Fruit fly (Drosophila melanogaster) whole organism, embryonic: ENCODE data around the gene Mettl4.
A peak's percentile ranks its signal among the peaks of the same experiment; 100 is the strongest.

Experiments used
- Adf1 ChIP-seq: fragments of 200-800 bp; sonication (Bioruptor generic); IDR thresholded peaks from 2 replicates; pipeline ENCODE4 v1.3.6; 2022; ENCODE audit warnings: missing biosample characterization, missing genetic modification characterization
- CG10267 ChIP-seq: fragments of 200-800 bp; sonication (Bioruptor generic); optimal IDR thresholded peaks from 2 replicates; lab custom pipeline; 2018; ENCODE audit warnings: missing biosample characterization, mild to moderate bottlenecking, missing genetic modification characterization, moderate library complexity
- CG11456 ChIP-seq: fragments of 200-800 bp; sonication (Bioruptor generic); IDR thresholded peaks from 3 replicates; pipeline ENCODE4 v1.3.6; 2022; ENCODE audit warnings: missing biosample characterization, missing genetic modification characterization
- CG17385 ChIP-seq: fragments of 200-800 bp; sonication (Bioruptor generic); optimal IDR thresholded peaks from 3 replicates; lab custom pipeline; 2018; ENCODE audit warnings: missing biosample characterization, mild to moderate bottlenecking, missing genetic modification characterization
- CG18599 ChIP-seq: fragments of 200-800 bp; sonication (Bioruptor generic); optimal IDR thresholded peaks from 3 replicates; lab custom pipeline; 2017; ENCODE audit warnings: missing biosample characterization, missing genetic modification characterization, mild to moderate bottlenecking, moderate library complexity, missing genetic modification reagents
- CG18764 ChIP-seq: fragments of 200-800 bp; sonication (Bioruptor generic); optimal IDR thresholded peaks from 3 replicates; lab custom pipeline; 2016; ENCODE audit warnings: missing biosample characterization, missing genetic modification characterization
- CG2120 ChIP-seq: fragments of 200-800 bp; sonication (Bioruptor generic); optimal IDR thresholded peaks from 3 replicates; lab custom pipeline; 2016; ENCODE audit warnings: missing biosample characterization, missing genetic modification characterization
- CG2129 ChIP-seq: fragments of 200-800 bp; sonication (Bioruptor generic); IDR thresholded peaks from 2 replicates; pipeline ENCODE4 v1.3.6; 2022; ENCODE audit warnings: missing biosample characterization, missing genetic modification characterization; ENCODE audit not compliant: partially characterized antibody
- CG2875 ChIP-seq: fragments of 200-800 bp; sonication (Bioruptor generic); optimal IDR thresholded peaks from 2 replicates; lab custom pipeline; 2017; ENCODE audit warnings: missing biosample characterization, mild to moderate bottlenecking, missing genetic modification characterization, missing genetic modification reagents
- CG33213 ChIP-seq: fragments of 200-800 bp; sonication (Bioruptor generic); optimal IDR thresholded peaks from 3 replicates; lab custom pipeline; 2016; ENCODE audit warnings: missing biosample characterization, missing genetic modification characterization
- CG4617 ChIP-seq: fragments of 200-800 bp; sonication (Bioruptor generic); optimal IDR thresholded peaks from 3 replicates; lab custom pipeline; 2016; ENCODE audit warnings: missing biosample characterization, missing genetic modification characterization, borderline replicate concordance
- CG6272 ChIP-seq: fragments of 200-800 bp; sonication (Bioruptor generic); IDR thresholded peaks from 2 replicates; pipeline ENCODE4 v1.3.6; 2022; ENCODE audit warnings: missing biosample characterization, missing genetic modification characterization
- CG7987 ChIP-seq: fragments of 200-800 bp; sonication (Bioruptor generic); optimal IDR thresholded peaks from 2 replicates; lab custom pipeline; 2018; ENCODE audit warnings: missing biosample characterization, mild to moderate bottlenecking, missing genetic modification characterization, moderate library complexity
- CG8924 ChIP-seq: fragments of 200-800 bp; optimal IDR thresholded peaks from 3 replicates; lab custom pipeline; 2019; ENCODE audit warnings: missing biosample characterization, mild to moderate bottlenecking, missing genetic modification characterization, moderate library complexity
- CG9876 ChIP-seq: fragments of 200-800 bp; sonication (Bioruptor generic); optimal IDR thresholded peaks from 2 replicates; lab custom pipeline; 2016; ENCODE audit warnings: missing biosample characterization, missing genetic modification characterization
- CG9932 ChIP-seq: fragments of 200-800 bp; sonication (Bioruptor generic); IDR thresholded peaks from 2 replicates; pipeline ENCODE4 v1.3.6; 2022; ENCODE audit warnings: missing biosample characterization, missing genetic modification characterization
- Deaf1 ChIP-seq: fragments of 200-800 bp; optimal IDR thresholded peaks from 3 replicates; lab custom pipeline; 2019; ENCODE audit warnings: missing biosample characterization, mild to moderate bottlenecking, missing genetic modification characterization, moderate library complexity
- Doc2 ChIP-seq: fragments of 200-800 bp; sonication (Bioruptor generic); IDR thresholded peaks from 2 replicates; pipeline ENCODE4 v1.3.6; 2022; ENCODE audit warnings: missing biosample characterization, missing genetic modification characterization
- Doc3 ChIP-seq: fragments of 200-800 bp; sonication (Bioruptor generic); IDR thresholded peaks from 3 replicates; pipeline ENCODE4 v1.3.6; 2022; ENCODE audit warnings: missing biosample characterization, missing genetic modification characterization; ENCODE audit not compliant: partially characterized antibody
- HLH4C ChIP-seq: fragments of 200-800 bp; sonication (Bioruptor generic); IDR thresholded peaks from 3 replicates; pipeline ENCODE4 v1.3.6; 2022; ENCODE audit warnings: missing biosample characterization, missing genetic modification characterization; ENCODE audit not compliant: partially characterized antibody
- Hr51 ChIP-seq, 2 experiments: fragments of 200-800 bp; sonication (Bioruptor generic); optimal IDR thresholded peaks; 2 replicates in 1 of 2; 3 replicates in 1 of 2; lab custom pipeline; 2016 to 2018; ENCODE audit warnings: missing biosample characterization in 2 of 2, missing genetic modification characterization in 2 of 2, mild to moderate bottlenecking in 1 of 2, moderate library complexity in 1 of 2
- MBD-R2 ChIP-seq: fragments of 200-800 bp; sonication (Bioruptor generic); IDR thresholded peaks from 2 replicates; pipeline ENCODE4 v1.3.6; 2022; ENCODE audit warnings: missing biosample characterization, missing genetic modification characterization
- MESR4 ChIP-seq: fragments of 200-800 bp; sonication (Bioruptor generic); optimal IDR thresholded peaks from 2 replicates; lab custom pipeline; 2018; ENCODE audit warnings: missing biosample characterization, mild to moderate bottlenecking, missing genetic modification characterization, moderate library complexity
- Nf-YA ChIP-seq: fragments of 200-800 bp; sonication (Bioruptor generic); IDR thresholded peaks from 2 replicates; pipeline ENCODE4 v1.3.6; 2022; ENCODE audit warnings: missing biosample characterization, missing genetic modification characterization
- PHDP ChIP-seq: fragments of 200-800 bp; sonication (Bioruptor generic); optimal IDR thresholded peaks from 3 replicates; lab custom pipeline; 2018; ENCODE audit warnings: missing biosample characterization, mild to moderate bottlenecking, missing genetic modification characterization, moderate library complexity
- Pdp1 ChIP-seq, 2 experiments: fragments of 200-800 bp; sonication (Bioruptor generic); optimal IDR thresholded peaks; 3 replicates each; lab custom pipeline; 2016; ENCODE audit warnings: missing biosample characterization in 2 of 2, missing genetic modification characterization in 2 of 2, mild to moderate bottlenecking in 1 of 2, moderate library complexity in 1 of 2
- ase ChIP-seq: fragments of 200-800 bp; sonication (Bioruptor generic); IDR thresholded peaks from 3 replicates; pipeline ENCODE4 v1.3.6; 2022; ENCODE audit warnings: missing biosample characterization, missing genetic modification characterization
- bbx ChIP-seq: fragments of 200-800 bp; sonication (Bioruptor generic); IDR thresholded peaks from 2 replicates; pipeline ENCODE4 v1.3.6; 2022; ENCODE audit warnings: missing biosample characterization, missing genetic modification characterization; ENCODE audit not compliant: partially characterized antibody
- bsh ChIP-seq, 2 experiments: fragments of 200-800 bp; sonication (Bioruptor generic); optimal IDR thresholded peaks; 2 replicates each; lab custom pipeline; 2017 to 2018; ENCODE audit warnings: mild to moderate bottlenecking in 2 of 2, missing biosample characterization in 2 of 2, missing genetic modification characterization in 2 of 2, moderate library complexity in 1 of 2
- caup ChIP-seq: fragments of 200-800 bp; sonication (Bioruptor generic); optimal IDR thresholded peaks from 3 replicates; lab custom pipeline; 2017; ENCODE audit warnings: missing biosample characterization, mild to moderate bottlenecking, missing genetic modification characterization, moderate library complexity; ENCODE audit not compliant: severe bottlenecking
- chinmo ChIP-seq: fragments of 200-800 bp; sonication (Bioruptor generic); IDR thresholded peaks from 4 replicates; pipeline ENCODE4 v1.3.6; 2022; ENCODE audit warnings: missing biosample characterization, missing genetic modification characterization; ENCODE audit not compliant: partially characterized antibody
- cwo ChIP-seq: fragments of 200-800 bp; sonication (Bioruptor generic); optimal IDR thresholded peaks from 3 replicates; lab custom pipeline; 2017; ENCODE audit warnings: missing biosample characterization, missing genetic modification characterization, mild to moderate bottlenecking, moderate library complexity, missing genetic modification reagents
- dan ChIP-seq: fragments of 200-800 bp; sonication (Bioruptor generic); IDR thresholded peaks from 2 replicates; pipeline ENCODE4 v1.3.6; 2022; ENCODE audit warnings: missing biosample characterization, missing genetic modification characterization
- danr ChIP-seq: fragments of 200-800 bp; sonication (Bioruptor generic); IDR thresholded peaks from 2 replicates; pipeline ENCODE4 v1.3.6; 2022; ENCODE audit warnings: missing biosample characterization, missing genetic modification characterization
- dati ChIP-seq: fragments of 200-800 bp; sonication (Bioruptor generic); IDR thresholded peaks from 2 replicates; pipeline ENCODE4 v1.3.6; 2022; ENCODE audit warnings: missing biosample characterization, missing genetic modification characterization
- dm ChIP-seq: fragments of 200-800 bp; sonication (Bioruptor generic); optimal IDR thresholded peaks from 3 replicates; lab custom pipeline; 2016; ENCODE audit warnings: missing biosample characterization, missing genetic modification characterization
- ftz-f1 ChIP-seq: fragments of 200-800 bp; sonication (Bioruptor generic); optimal IDR thresholded peaks from 2 replicates; lab custom pipeline; 2016; ENCODE audit warnings: missing biosample characterization, missing genetic modification characterization
- onecut ChIP-seq: fragments of 200-800 bp; sonication (Bioruptor generic); IDR thresholded peaks from 2 replicates; pipeline ENCODE4 v1.3.6; 2022; ENCODE audit warnings: missing biosample characterization, missing genetic modification characterization
- pita ChIP-seq: fragments of 200-800 bp; sonication (Bioruptor generic); optimal IDR thresholded peaks from 2 replicates; lab custom pipeline; 2017; ENCODE audit warnings: missing biosample characterization, mild to moderate bottlenecking, missing genetic modification characterization
- ro ChIP-seq: fragments of 200-800 bp; sonication (Bioruptor generic); IDR thresholded peaks from 2 replicates; pipeline ENCODE4 v1.3.6; 2022; ENCODE audit warnings: missing biosample characterization, missing genetic modification characterization
- scrt ChIP-seq: fragments of 200-800 bp; sonication (Bioruptor generic); optimal IDR thresholded peaks from 2 replicates; lab custom pipeline; 2018; ENCODE audit warnings: missing biosample characterization, mild to moderate bottlenecking, missing genetic modification characterization, moderate library complexity
- sob ChIP-seq: fragments of 200-800 bp; sonication (Bioruptor generic); IDR thresholded peaks from 2 replicates; pipeline ENCODE4 v1.3.6; 2022; ENCODE audit warnings: missing biosample characterization, missing genetic modification characterization
- sqz ChIP-seq: fragments of 200-800 bp; sonication (Bioruptor generic); optimal IDR thresholded peaks from 3 replicates; lab custom pipeline; 2018; ENCODE audit warnings: missing biosample characterization, mild to moderate bottlenecking, missing genetic modification characterization
- tgo ChIP-seq: fragments of 200-800 bp; sonication (Bioruptor generic); IDR thresholded peaks from 3 replicates; pipeline ENCODE4 v1.3.6; 2022; ENCODE audit warnings: missing biosample characterization, missing genetic modification characterization
- vvl ChIP-seq: fragments of 200-800 bp; sonication (Bioruptor generic); IDR thresholded peaks from 2 replicates; pipeline ENCODE4 v1.3.6; 2022; ENCODE audit warnings: missing biosample characterization, missing genetic modification characterization
- wdn ChIP-seq: fragments of 200-800 bp; sonication (Bioruptor generic); IDR thresholded peaks from 2 replicates; pipeline ENCODE4 v1.3.6; 2022; ENCODE audit warnings: missing biosample characterization, missing genetic modification characterization
- zen ChIP-seq: fragments of 200-800 bp; sonication (Bioruptor generic); optimal IDR thresholded peaks from 3 replicates; lab custom pipeline; 2018; ENCODE audit warnings: missing biosample characterization, mild to moderate bottlenecking, missing genetic modification characterization, moderate library complexity

The Mettl4 gene

dm6 chr3R:16630564-16630963 is 20.4 kb downstream of the Mettl4 start (continued):
- TF ChIP-seq danr (no peak), CG9932 (GFP tag; lab: Robert Waterston, UW) (no peak), bbx (GFP tag; lab: Robert Waterston, UW) (no peak)

dm6 chr3R:16626899-16627432 is 24.0 kb downstream of the Mettl4 start:
- TF ChIP-seq CG2875 = no peak
- no peak for TF ChIP-seq CG33213 (GFP tag; lab: Kevin White, UChicago)
- TF ChIP-seq CG18764 (GFP tag; lab: Kevin White, UChicago) = no peak
- TF ChIP-seq Doc2 (GFP tag; lab: Robert Waterston, UW) = no peak
- TF ChIP-seq Nf-YA (GFP tag; lab: Robert Waterston, UW) = 0 out of 2 replicates have a peak, but pooled peaks have one; percentile 36
- TF ChIP-seq sqz (GFP tag; lab: Kevin White, UChicago) = peak; percentile 8
- TF ChIP-seq Pdp1 (GFP tag; optimal IDR thresholded peaks at IDR 0.05; lab: Kevin White, UChicago) = peak in 1 of 2 experiments; percentile 24
- TF ChIP-seq scrt = peak; percentile 62
- TF ChIP-seq MBD-R2 (GFP tag; lab: Robert Waterston, UW) = peak; percentile 20; the same call in 1 of the 2 replicates
- no peak for TF ChIP-seq CG4617 (GFP tag; lab: Kevin White, UChicago)
- 0 out of 2 replicates have a peak, but pooled peaks have one; percentile 19 for TF ChIP-seq Adf1
- TF ChIP-seq Deaf1 = no peak
- TF ChIP-seq CG8924 = no peak
- no peak for TF ChIP-seq CG11456 (GFP tag; lab: Robert Waterston, UW)
- TF ChIP-seq vvl = peak; percentile 65; the same call in 1 of the 2 replicates
- no peak for TF ChIP-seq zen (tag; lab: Kevin White, UChicago)
- no peak for TF ChIP-seq ase (GFP tag; lab: Robert Waterston, UW)
- no peak for TF ChIP-seq CG10267 (tag; lab: Kevin White, UChicago)
- no peak for TF ChIP-seq Hr51 (GFP tag; optimal IDR thresholded peaks at IDR 0.05; lab: Kevin White, UChicago)
- TF ChIP-seq pita (GFP tag; lab: Kevin White, UChicago) = no peak
- TF ChIP-seq chinmo (GFP tag; lab: Robert Waterston, UW) = 0 out of 4 replicates have a peak, but pooled peaks have one; percentile 56
- no peak for TF ChIP-seq CG7987
- no peak for TF ChIP-seq bsh (GFP tag; optimal IDR thresholded peaks at IDR 0.05; lab: Kevin White, UChicago)
- TF ChIP-seq CG9876 (GFP tag; lab: Kevin White, UChicago) = no peak
- no peak for TF ChIP-seq PHDP (tag; lab: Kevin White, UChicago)
- peak; percentile 85 for TF ChIP-seq ftz-f1 (GFP tag; lab: Kevin White, UChicago)
- TF ChIP-seq CG2120 = no peak
- TF ChIP-seq cwo (GFP tag; lab: Kevin White, UChicago) = no peak
- TF ChIP-seq onecut (GFP tag; lab: Robert Waterston, UW) = peak; percentile 82
- TF ChIP-seq dm = no peak
- TF ChIP-seq, all 482 proteins: peak for 10

dm6 chr3R:16625844-16626430 is 25.0 kb downstream of the Mettl4 start:
- TF ChIP-seq dan = no peak
- no peak for TF ChIP-seq CG18599 (GFP tag; lab: Kevin White, UChicago)
- TF ChIP-seq sob (GFP tag; lab: Robert Waterston, UW) = 0 out of 2 replicates have a peak, but pooled peaks have one; percentile 5
- TF ChIP-seq caup (GFP tag; lab: Kevin White, UChicago) = no peak
- no peak for TF ChIP-seq tgo (GFP tag; lab: Robert Waterston, UW)
- TF ChIP-seq Adf1 = peak; percentile 85
- TF ChIP-seq wdn (GFP tag; lab: Robert Waterston, UW) = no peak
- no peak for TF ChIP-seq MESR4
- TF ChIP-seq chinmo (GFP tag; lab: Robert Waterston, UW) = peak; percentile 77; the same call in 1 of the 4 replicates
- TF ChIP-seq CG17385 (GFP tag; lab: Kevin White, UChicago) = peak; percentile 68
- no peak for TF ChIP-seq ro (GFP tag; lab: Robert Waterston, UW)
- TF ChIP-seq dati (GFP tag; lab: Robert Waterston, UW) = no peak
- no peak for TF ChIP-seq CG2129 (GFP tag; lab: Robert Waterston, UW)
- TF ChIP-seq CG6272 (GFP tag; lab: Robert Waterston, UW) = no peak
- no peak for TF ChIP-seq Doc3 (GFP tag; lab: Robert Waterston, UW)
- TF ChIP-seq HLH4C (GFP tag; lab: Robert Waterston, UW) = no peak
